Fruit fly (Drosophila melanogaster): ENCODE data around the gene CG32812.

CG32812 gene

dm6 chrX:1288924-1289608 lies 2.0 kb downstream of the CG32812 start:
- TF ChIP-seq CG8119 (GFP tag; IDR thresholded peaks at IDR 0.05) = no peak
- peak; percentile 42 for TF ChIP-seq Eip78C (GFP tag)
- TF ChIP-seq spab (GFP tag; optimal IDR thresholded peaks at IDR 0.05) = no peak

- TF ChIP-seq Sox102F (GFP tag; optimal IDR thresholded peaks at IDR 0.05) (no peak), CG11902 (GFP tag; optimal IDR thresholded peaks at IDR 0.05) (no peak), Ets21C (GFP tag; optimal IDR thresholded peaks at IDR 0.05) (no peak), fd85E (GFP tag; optimal IDR thresholded peaks at IDR 0.05) (no peak)
Observed at dm6 chrX:1298287-1298686, 11.2 kb downstream of the CG32812 start, which contains the start of gene CG32811. CG32811 (minus strand) TSS chrX:1298387.

dm6 chrX:1299928-1300327 lies 12.8 kb downstream of the CG32812 start:
- no peak for TF ChIP-seq CG3919 (GFP tag; optimal IDR thresholded peaks at IDR 0.05)
- TF ChIP-seq net (GFP tag; optimal IDR thresholded peaks at IDR 0.05) = no peak
- TF ChIP-seq CG6792 (GFP tag; optimal IDR thresholded peaks at IDR 0.05) = no peak
- TF ChIP-seq cyc (GFP tag; optimal IDR thresholded peaks at IDR 0.05) = no peak
- TF ChIP-seq ss (GFP tag; optimal IDR thresholded peaks at IDR 0.05) = no peak
- no peak for TF ChIP-seq pdm3 (GFP tag; optimal IDR thresholded peaks at IDR 0.05)
- TF ChIP-seq CG15336 (GFP tag; IDR thresholded peaks at IDR 0.05) = no peak
- TF ChIP-seq CG11762 (GFP tag; optimal IDR thresholded peaks at IDR 0.05; ENCODE audit: insufficient read depth) = no peak
- no peak for TF ChIP-seq CG34406 (GFP tag; optimal IDR thresholded peaks at IDR 0.05)
- TF ChIP-seq Eip75B (GFP tag; optimal IDR thresholded peaks at IDR 0.05) = no peak
- TF ChIP-seq CG1621 (tag; optimal IDR thresholded peaks at IDR 0.05) = no peak
- no peak for TF ChIP-seq fkh (GFP tag; optimal IDR thresholded peaks at IDR 0.05)
- no peak for TF ChIP-seq achi (GFP tag; optimal IDR thresholded peaks at IDR 0.05)
- TF ChIP-seq CG6276 (GFP tag; optimal IDR thresholded peaks at IDR 0.05) = no peak
- no peak for TF ChIP-seq Ets96B (tag; optimal IDR thresholded peaks at IDR 0.05)

dm6 chrX:1303961-1304360 lies 16.9 kb downstream of the CG32812 start:
- TF ChIP-seq Blimp-1 (GFP tag; optimal IDR thresholded peaks at IDR 0.05) (peak; percentile 95), eg (GFP tag; IDR thresholded peaks at IDR 0.05) (no peak), Eip78C (GFP tag) (peak; percentile 50)

- TF ChIP-seq topi (GFP tag; optimal IDR thresholded peaks at IDR 0.05) (no peak), CG32006 (GFP tag; optimal IDR thresholded peaks at IDR 0.05) (no peak), Smox (GFP tag; optimal IDR thresholded peaks at IDR 0.05) (no peak), CG1621 (tag; optimal IDR thresholded peaks at IDR 0.05) (no peak), CG6854 (GFP tag; optimal IDR thresholded peaks at IDR 0.05) (peak; percentile 49), eg (GFP tag; IDR thresholded peaks at IDR 0.05) (peak; percentile 25; the same call in 1 of the 3 replicates), CG15336 (GFP tag; IDR thresholded peaks at IDR 0.05) (peak; percentile 20; the same call in 1 of the 2 replicates), fd85E (GFP tag; optimal IDR thresholded peaks at IDR 0.05) (no peak), ss (GFP tag; optimal IDR thresholded peaks at IDR 0.05) (peak in 1 of 2 experiments; percentile 30), CG6808 (GFP tag; optimal IDR thresholded peaks at IDR 0.05) (no peak)
Observed at dm6 chrX:1308444-1308843, 21.4 kb downstream of the CG32812 start.

dm6 chrX:1311218-1311617 lies 24.1 kb downstream of the CG32812 start:
- TF ChIP-seq Hr39 (GFP tag; optimal IDR thresholded peaks at IDR 0.05) (no peak), CG6808 (GFP tag; optimal IDR thresholded peaks at IDR 0.05) (no peak), Sox102F (GFP tag; optimal IDR thresholded peaks at IDR 0.05) (no peak), CG3919 (GFP tag; optimal IDR thresholded peaks at IDR 0.05) (no peak)

Data from whole organism, prepupa.